Fruit fly (Drosophila melanogaster) Kc167 (cell line): ENCODE results near the gene CG6511.

Source experiments
- Myc ChIP-seq: fragments of >200 bp; optimal IDR thresholded peaks from 2 replicates; lab custom pipeline; 2017; ENCODE audit warnings: missing external identifiers
- Sin3A ChIP-seq: fragments of >200 bp; optimal IDR thresholded peaks from 2 replicates; lab custom pipeline; 2018; ENCODE audit warnings: missing external identifiers
- h ChIP-seq: fragments of >200 bp; optimal IDR thresholded peaks from 3 replicates; lab custom pipeline; 2018; ENCODE audit warnings: missing external identifiers
- insv ChIP-seq: fragments of >200 bp; optimal IDR thresholded peaks from 3 replicates; lab custom pipeline; 2018; ENCODE audit warnings: missing external identifiers
- psq ChIP-seq: fragments of >200 bp; optimal IDR thresholded peaks from 2 replicates; lab custom pipeline; 2017; ENCODE audit warnings: missing external identifiers
- ttk ChIP-seq: sonication (Bioruptor generic); optimal IDR thresholded peaks from 2 replicates; lab custom pipeline; 2017; ENCODE audit warnings: missing external identifiers

Gene CG6511

DNA sequence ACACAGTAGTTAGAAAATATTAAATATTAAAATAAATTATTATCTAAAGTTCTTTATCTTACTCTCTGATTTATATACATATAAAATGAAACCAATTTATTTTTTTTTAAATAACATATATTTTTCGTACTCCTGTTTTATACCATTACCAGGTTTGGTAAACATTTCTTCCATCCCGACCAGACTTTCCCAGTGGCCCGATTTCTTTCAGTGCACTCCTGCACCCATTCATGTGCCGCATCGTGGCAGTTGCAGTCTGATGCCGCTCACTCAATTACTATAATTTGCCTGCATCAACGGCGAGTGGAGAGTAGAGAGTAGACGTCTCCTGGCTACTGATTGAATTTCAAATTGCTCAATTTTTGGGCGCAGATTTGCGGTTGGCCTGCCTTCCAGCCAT, 13.3 kb upstream of the CG6511 start:
- no peak for TF ChIP-seq insv (lab: Kevin White, UChicago)
- no peak for TF ChIP-seq h (lab: Kevin White, UChicago)
- no peak for TF ChIP-seq Myc (lab: Kevin White, UChicago)
- TF ChIP-seq Sin3A (lab: Kevin White, UChicago): no peak
- no peak for TF ChIP-seq psq (lab: Kevin White, UChicago)
- no peak for TF ChIP-seq ttk (lab: Kevin White, UChicago)

DNA sequence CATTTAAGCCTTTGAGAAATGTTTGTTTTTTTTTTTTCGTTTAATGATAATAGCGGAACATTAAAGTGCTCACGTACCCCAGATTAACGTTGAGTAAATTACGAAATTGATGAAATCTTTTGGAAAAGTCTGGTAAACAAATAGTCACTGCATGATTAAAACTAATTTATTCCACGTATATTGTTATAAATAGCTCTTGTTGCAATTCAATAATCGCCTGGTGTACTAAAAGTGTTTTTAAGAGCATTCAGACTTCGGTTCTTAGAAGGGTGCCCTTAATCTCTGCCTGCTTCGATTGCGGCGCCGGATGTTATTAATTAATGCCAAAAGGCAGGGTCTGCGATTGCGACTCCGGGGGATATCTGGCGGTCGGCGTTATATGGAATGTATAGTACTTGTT, 12.3 kb upstream of the CG6511 start:
- TF ChIP-seq ttk (lab: Kevin White, UChicago) (no peak), h (lab: Kevin White, UChicago) (no peak), psq (lab: Kevin White, UChicago) (no peak), Myc (lab: Kevin White, UChicago) (no peak), insv (lab: Kevin White, UChicago) (no peak), Sin3A (lab: Kevin White, UChicago) (no peak)

DNA sequence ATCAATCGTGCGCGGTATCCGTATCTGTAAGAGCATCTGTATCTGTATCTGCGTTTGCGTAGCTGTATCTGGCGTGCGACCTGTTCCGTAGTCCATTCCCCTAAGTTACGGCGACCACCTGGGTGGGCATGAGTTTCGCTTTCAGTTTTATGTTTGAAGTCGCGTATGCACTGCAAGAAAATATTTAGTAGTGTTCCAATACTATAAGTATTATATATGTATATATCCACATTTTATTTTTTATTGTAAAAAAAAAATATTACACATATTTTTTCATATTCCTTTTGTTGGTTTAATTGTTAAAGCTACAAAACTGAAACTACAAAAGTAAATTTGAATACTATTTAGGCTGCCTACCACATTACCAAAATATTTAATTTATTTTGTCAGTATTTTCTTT, 8.2 kb upstream of the CG6511 start:
- TF ChIP-seq Myc (lab: Kevin White, UChicago) (no peak), Sin3A (lab: Kevin White, UChicago) (no peak), h (lab: Kevin White, UChicago) (no peak), psq (lab: Kevin White, UChicago) (no peak), ttk (lab: Kevin White, UChicago) (no peak), insv (lab: Kevin White, UChicago) (no peak)

DNA sequence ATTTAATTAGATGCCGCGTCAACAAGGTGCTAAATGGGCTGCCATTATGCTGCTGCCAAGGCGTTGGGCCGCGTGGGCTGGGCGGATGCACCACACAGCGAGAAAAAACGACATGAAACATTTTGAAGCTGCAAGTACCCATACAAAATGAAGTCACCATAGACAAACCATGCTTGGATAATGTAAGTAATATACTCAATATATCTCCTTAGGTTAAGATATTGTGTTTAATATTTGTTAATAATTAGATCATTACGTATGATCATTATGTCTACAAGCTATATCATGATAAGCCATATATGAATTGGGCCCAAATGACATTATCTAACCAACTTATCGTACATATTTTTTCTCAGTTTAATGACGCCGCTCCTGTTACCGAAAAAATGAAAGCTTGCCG, 5.1 kb upstream of the CG6511 start:
- TF ChIP-seq insv (lab: Kevin White, UChicago): no peak
- no peak for TF ChIP-seq Myc (lab: Kevin White, UChicago)
- TF ChIP-seq psq (lab: Kevin White, UChicago): no peak
- TF ChIP-seq ttk (lab: Kevin White, UChicago): no peak
- no peak for TF ChIP-seq h (lab: Kevin White, UChicago)
- TF ChIP-seq Sin3A (lab: Kevin White, UChicago): no peak

DNA sequence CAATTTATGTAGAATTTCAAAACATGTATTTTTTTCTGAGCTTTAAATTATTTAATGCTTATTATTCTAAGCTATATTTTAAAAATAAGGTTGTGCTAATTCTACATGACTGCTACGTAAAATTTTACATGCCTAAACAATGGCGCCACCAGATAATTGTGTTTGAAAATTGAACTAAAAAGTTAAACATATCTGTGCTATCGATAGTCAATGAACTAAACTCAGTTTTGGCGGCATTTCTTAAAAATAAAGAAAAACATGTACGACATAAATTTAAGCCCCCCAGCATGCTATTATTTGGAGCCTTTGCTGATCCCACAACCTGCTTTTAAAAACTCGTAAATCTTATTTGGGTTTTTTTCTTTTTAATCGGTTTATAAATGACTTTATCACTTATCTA, 2.5 kb upstream of the CG6511 start:
- TF ChIP-seq ttk (lab: Kevin White, UChicago): no peak
- TF ChIP-seq h (lab: Kevin White, UChicago): no peak
- TF ChIP-seq psq (lab: Kevin White, UChicago): no peak
- TF ChIP-seq insv (lab: Kevin White, UChicago): no peak
- no peak for TF ChIP-seq Sin3A (lab: Kevin White, UChicago)
- TF ChIP-seq Myc (lab: Kevin White, UChicago): no peak

DNA sequence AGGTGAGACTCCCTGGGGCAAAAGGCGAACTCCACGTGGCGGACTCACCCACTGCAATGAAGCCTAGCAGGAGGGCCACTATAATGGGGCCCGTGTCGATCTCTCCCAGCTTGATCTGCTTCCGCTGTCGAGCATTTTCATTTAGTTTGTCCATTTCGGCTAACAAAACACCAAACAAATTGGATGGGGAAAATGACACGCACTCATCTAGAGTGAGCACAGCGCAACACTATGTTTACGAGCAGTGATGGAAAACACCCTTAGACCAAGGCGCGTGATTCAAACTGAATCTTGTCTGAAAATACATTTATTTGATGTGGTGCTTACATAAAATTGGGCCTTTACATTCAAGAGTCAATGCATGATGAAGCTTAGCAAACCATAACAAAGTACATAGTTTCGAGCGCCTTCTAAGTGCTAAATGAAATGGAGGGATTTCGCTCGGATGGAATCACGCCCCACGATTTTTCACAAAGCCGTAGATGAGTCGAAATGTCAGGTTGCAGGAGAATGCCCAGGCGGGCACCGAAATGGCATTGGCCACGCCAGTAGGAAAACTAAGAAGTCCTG, 1.0 kb upstream of the CG6511 start, which contains the start of gene SrpRbeta:
SrpRbeta (minus strand) TSS at position 236 of the 570 bp plus-strand sequence.
- no peak for TF ChIP-seq Myc (lab: Kevin White, UChicago)
- TF ChIP-seq Sin3A (lab: Kevin White, UChicago): no peak
- TF ChIP-seq h (lab: Kevin White, UChicago): no peak
- no peak for TF ChIP-seq psq (lab: Kevin White, UChicago)
- TF ChIP-seq insv (lab: Kevin White, UChicago): no peak
- TF ChIP-seq ttk (lab: Kevin White, UChicago): no peak

DNA sequence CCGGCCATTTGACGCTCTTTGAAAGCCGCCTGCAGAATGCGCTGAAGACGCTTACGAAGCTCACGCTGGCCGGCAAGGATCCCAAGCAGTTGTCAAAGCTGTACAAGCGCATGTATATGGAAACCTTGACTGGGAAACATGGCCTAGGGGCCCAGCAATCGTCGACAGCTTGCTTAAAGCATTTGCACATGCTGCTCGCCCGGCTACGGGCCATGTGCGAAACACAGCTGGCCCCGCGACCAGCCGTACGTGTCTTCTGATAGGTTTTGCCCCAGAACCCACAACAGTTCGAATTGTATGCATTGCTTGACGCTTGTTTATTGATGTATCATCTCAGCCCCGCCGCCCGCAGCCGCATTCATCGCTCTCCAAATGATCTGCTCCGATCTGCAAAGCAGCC, 4.1 kb downstream of the CG6511 start:
- no peak for TF ChIP-seq h (lab: Kevin White, UChicago)
- no peak for TF ChIP-seq Sin3A (lab: Kevin White, UChicago)
- TF ChIP-seq insv (lab: Kevin White, UChicago): no peak
- no peak for TF ChIP-seq ttk (lab: Kevin White, UChicago)
- TF ChIP-seq Myc (lab: Kevin White, UChicago): no peak
- no peak for TF ChIP-seq psq (lab: Kevin White, UChicago)

DNA sequence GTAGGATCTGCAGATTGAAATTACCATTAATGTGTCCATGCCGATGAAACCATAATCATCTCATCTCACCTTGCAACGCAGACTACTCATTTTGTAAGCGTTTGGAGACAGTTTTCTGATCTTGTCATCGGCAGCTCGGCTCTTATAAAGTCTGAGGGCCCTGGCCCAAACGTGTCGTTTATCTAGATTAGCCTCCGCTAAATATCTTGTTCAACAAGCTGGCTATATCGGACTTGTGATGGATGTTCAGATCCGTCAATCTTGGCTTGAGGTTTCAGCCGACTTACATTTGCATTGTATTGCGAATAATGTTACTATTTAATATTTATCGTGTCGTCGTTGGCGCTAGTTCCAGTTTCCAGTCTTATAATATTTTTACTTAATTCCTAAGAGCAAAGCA, 4.5 kb downstream of the CG6511 start, which contains the start of gene CG43965:
CG43965 (minus strand) TSS at position 101 of the 400 bp plus-strand sequence.
- TF ChIP-seq Sin3A (lab: Kevin White, UChicago) (no peak), Myc (lab: Kevin White, UChicago) (no peak), h (lab: Kevin White, UChicago) (no peak), ttk (lab: Kevin White, UChicago) (no peak), insv (lab: Kevin White, UChicago) (no peak), psq (lab: Kevin White, UChicago) (no peak)

DNA sequence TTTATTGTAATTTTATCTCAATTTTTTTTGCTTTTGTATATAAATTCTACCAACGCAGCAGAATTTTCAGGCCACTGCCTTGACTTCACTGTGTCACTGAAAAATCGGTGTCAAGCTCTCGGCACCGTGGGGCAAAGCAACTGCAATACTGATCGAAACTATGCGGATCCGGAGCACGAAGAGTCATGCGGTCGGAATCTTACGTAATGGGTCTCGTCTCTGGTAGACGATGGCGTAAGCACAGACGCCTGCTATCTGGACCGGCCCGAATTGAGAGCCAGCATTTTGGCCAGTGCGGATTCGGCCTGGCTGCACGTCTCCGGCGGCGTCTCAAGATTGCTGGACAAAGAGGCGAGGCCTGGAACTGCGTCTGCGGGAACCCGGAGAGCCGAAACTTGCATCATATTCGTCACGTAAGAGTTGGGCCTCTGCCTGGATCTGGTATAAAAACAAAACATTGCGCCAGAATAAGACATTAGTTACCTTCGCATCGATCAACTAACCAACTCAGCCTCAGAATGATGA, 5.3 kb downstream of the CG6511 start, which contains the start of gene Cp18:
Cp18 (plus strand) TSS at position 475 of the 525 bp plus-strand sequence.
- TF ChIP-seq insv (lab: Kevin White, UChicago): no peak
- TF ChIP-seq h (lab: Kevin White, UChicago): no peak
- no peak for TF ChIP-seq Sin3A (lab: Kevin White, UChicago)
- TF ChIP-seq psq (lab: Kevin White, UChicago): no peak
- TF ChIP-seq ttk (lab: Kevin White, UChicago): no peak
- no peak for TF ChIP-seq Myc (lab: Kevin White, UChicago)

DNA sequence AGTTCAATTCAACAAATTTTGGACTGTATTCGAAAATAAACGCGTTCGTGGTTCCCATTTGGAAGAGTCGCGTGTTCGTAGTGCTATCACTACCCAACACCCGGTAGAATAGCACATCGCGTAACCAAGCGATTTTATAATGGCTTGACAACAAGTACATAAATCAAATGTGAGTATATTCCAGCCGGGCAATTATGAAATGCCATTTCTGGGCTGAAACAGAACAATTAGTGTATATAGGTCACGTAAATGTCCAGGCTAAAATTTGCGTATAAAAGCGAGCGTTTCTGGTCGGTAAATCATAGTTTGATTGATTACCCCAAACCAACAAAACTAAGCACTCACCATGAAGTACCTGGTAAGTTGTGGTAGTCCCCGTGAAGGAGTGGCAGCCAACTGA, 7.1 kb downstream of the CG6511 start, which contains the start of gene Cp15:
Cp15 (plus strand) TSS at position 301 of the 400 bp plus-strand sequence.
- TF ChIP-seq ttk (lab: Kevin White, UChicago) (no peak), Sin3A (lab: Kevin White, UChicago) (no peak), Myc (lab: Kevin White, UChicago) (no peak), h (lab: Kevin White, UChicago) (no peak), psq (lab: Kevin White, UChicago) (no peak), insv (lab: Kevin White, UChicago) (no peak)

DNA sequence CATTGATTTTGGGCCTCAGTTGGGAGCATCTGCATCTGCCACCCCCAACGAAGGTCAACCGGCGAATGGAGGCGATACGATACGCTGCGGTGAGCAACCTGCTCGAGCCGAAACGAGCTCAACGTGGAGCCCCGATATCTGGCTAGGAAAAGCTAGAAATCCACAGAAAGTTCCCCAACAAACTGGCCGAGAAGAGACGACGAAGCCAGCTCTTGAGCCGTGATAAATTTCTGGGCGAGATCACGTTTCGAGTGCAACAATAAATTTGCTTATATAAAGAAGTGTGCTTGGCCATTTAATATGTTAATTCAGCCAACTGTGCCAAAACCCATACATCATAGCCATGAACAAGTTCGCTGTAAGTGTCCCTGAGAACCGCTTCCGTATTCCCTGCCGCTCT, 8.4 kb downstream of the CG6511 start, which contains the start of gene Cp19:
Cp19 (plus strand) TSS at position 301 of the 400 bp plus-strand sequence.
- no peak for TF ChIP-seq Myc (lab: Kevin White, UChicago)
- no peak for TF ChIP-seq Sin3A (lab: Kevin White, UChicago)
